Worm (Caenorhabditis elegans): ENCODE data around the gene C04A11.2.
A peak's percentile ranks its signal among the peaks of the same experiment; 100 is the strongest.

C04A11.2 gene

ce11 chrX:13665447-13665846, 3.2 kb downstream of the C04A11.2 start (continued):
- TF ChIP-seq ceh-91 (GFP tag; IDR thresholded peaks at IDR 0.05) = no peak
- peak; percentile 93 for TF ChIP-seq ceh-40 (GFP tag; IDR thresholded peaks at IDR 0.05)
- TF ChIP-seq F55B11.4 (tag; optimal IDR thresholded peaks at IDR 0.05; ENCODE audit: borderline replicate concordance, insufficient read depth) = no peak
- peak; percentile 79 for TF ChIP-seq ztf-18 (tag; optimal IDR thresholded peaks at IDR 0.05)
- TF ChIP-seq chd-7 (tag; optimal IDR thresholded peaks at IDR 0.05) = peak; percentile 97
- peak; percentile 94 for TF ChIP-seq rcor-1 (GFP tag; IDR thresholded peaks at IDR 0.05)
- peak; percentile 87 for TF ChIP-seq K12H6.12 (tag; optimal IDR thresholded peaks at IDR 0.05)
- TF ChIP-seq akir-1 (GFP tag; optimal IDR thresholded peaks at IDR 0.05) = peak; percentile 92
- TF ChIP-seq hlh-26 (GFP tag; conservative IDR thresholded peaks at IDR 0.05) = peak; percentile 77; the same call in 1 of the 2 replicates
- TF ChIP-seq lin-35 (GFP tag; optimal IDR thresholded peaks at IDR 0.05) = peak in 1 of 3 experiments; percentile 84
- TF ChIP-seq ztf-25 (GFP tag; IDR thresholded peaks at IDR 0.05) = peak; percentile 92
- TF ChIP-seq C06A6.2 (GFP tag; conservative IDR thresholded peaks at IDR 0.05) = peak; percentile 55; the same call in 1 of the 2 replicates
- 0 out of 2 replicates have a peak, but pooled peaks have one; percentile 40 for TF ChIP-seq Y53F4B.3 (GFP tag; IDR thresholded peaks at IDR 0.05)
- peak; percentile 95; the same call in 1 of the 2 replicates for TF ChIP-seq ztf-6 (GFP tag; IDR thresholded peaks at IDR 0.05)
- peak; percentile 91 for TF ChIP-seq aptf-3 (GFP tag; IDR thresholded peaks at IDR 0.05)
- TF ChIP-seq attf-3 (GFP tag; conservative IDR thresholded peaks at IDR 0.05) = peak; percentile 56
- peak; percentile 95 for TF ChIP-seq rec-8 (tag; optimal IDR thresholded peaks at IDR 0.05)
- TF ChIP-seq ztf-26 (tag; optimal IDR thresholded peaks at IDR 0.05) = peak; percentile 89
- peak; percentile 60 for TF ChIP-seq nhr-80 (tag; optimal IDR thresholded peaks at IDR 0.05)
- peak; percentile 37; the same call in 1 of the 2 replicates for TF ChIP-seq F39B2.1 (GFP tag; IDR thresholded peaks at IDR 0.05)
- peak; percentile 97 for TF ChIP-seq mxl-1 (tag; optimal IDR thresholded peaks at IDR 0.05)
- TF ChIP-seq tbp1 (GFP tag; optimal IDR thresholded peaks at IDR 0.05) = peak; percentile 98
- TF ChIP-seq F52B5.7 (tag; optimal IDR thresholded peaks at IDR 0.05) = peak; percentile 99
- TF ChIP-seq tbx-9 (tag; optimal IDR thresholded peaks at IDR 0.05; ENCODE audit: borderline replicate concordance) = peak; percentile 85
- peak; percentile 77 for TF ChIP-seq lin-54 (GFP tag; optimal IDR thresholded peaks at IDR 0.05)
- 0 out of 2 replicates have a peak, but pooled peaks have one; percentile 26 for TF ChIP-seq F33H1.4 (GFP tag; IDR thresholded peaks at IDR 0.05)
- peak; percentile 12 for TF ChIP-seq dpl-1 (GFP tag; optimal IDR thresholded peaks at IDR 0.05)
- peak; percentile 90 for TF ChIP-seq B0035.1 (tag; optimal IDR thresholded peaks at IDR 0.05)
- peak; percentile 80 for TF ChIP-seq hlh-12 (tag; optimal IDR thresholded peaks at IDR 0.05)
- TF ChIP-seq mes-4 (tag; optimal IDR thresholded peaks at IDR 0.05) = peak; percentile 94
- TF ChIP-seq fkh-3 (tag; optimal IDR thresholded peaks at IDR 0.05) = peak; percentile 97
- peak; percentile 96 for TF ChIP-seq nfyb-1 (GFP tag; IDR thresholded peaks at IDR 0.05)
- TF ChIP-seq zfh-2 (GFP tag; conservative IDR thresholded peaks at IDR 0.05) = peak; percentile 82
- TF ChIP-seq madf-10 (tag; optimal IDR thresholded peaks at IDR 0.05) = peak; percentile 90
- TF ChIP-seq egrh-3 (GFP tag; IDR thresholded peaks at IDR 0.05) = peak; percentile 75
- TF ChIP-seq ztf-3 (GFP tag; optimal IDR thresholded peaks at IDR 0.05) = peak; percentile 66
- peak; percentile 94 for TF ChIP-seq athp-1 (tag; optimal IDR thresholded peaks at IDR 0.05)
- peak; percentile 99 for TF ChIP-seq B0261.1 (tag; optimal IDR thresholded peaks at IDR 0.05)
- no peak for TF ChIP-seq unc-62 (GFP tag; optimal IDR thresholded peaks at IDR 0.05)
- peak; percentile 92 for TF ChIP-seq ekl-4 (GFP tag; IDR thresholded peaks at IDR 0.05)
- TF ChIP-seq Y53G8AR.9 (GFP tag; conservative IDR thresholded peaks at IDR 0.05) = peak; percentile 74; the same call in 1 of the 2 replicates
- no peak for TF ChIP-seq F49E8.2 (tag; optimal IDR thresholded peaks at IDR 0.05; ENCODE audit: insufficient read depth)
- TF ChIP-seq mcd-1 (GFP tag; IDR thresholded peaks at IDR 0.05) = peak; percentile 76
- peak; percentile 96 for TF ChIP-seq nhr-120 (GFP tag; IDR thresholded peaks at IDR 0.05)
- 0 out of 2 replicates have a peak, but pooled peaks have one; percentile 63 for TF ChIP-seq hsf-1 (GFP tag; IDR thresholded peaks at IDR 0.05)
- peak; percentile 96 for TF ChIP-seq F10E7.11 (tag; optimal IDR thresholded peaks at IDR 0.05)
- peak; percentile 97 for TF ChIP-seq cebp-2 (GFP tag; IDR thresholded peaks at IDR 0.05)
- peak; percentile 62 for TF ChIP-seq ccch-3 (GFP tag; optimal IDR thresholded peaks at IDR 0.05)
- TF ChIP-seq ztf-28 (GFP tag; IDR thresholded peaks at IDR 0.05) = peak; percentile 77; the same call in 1 of the 2 replicates
